Worm (Caenorhabditis elegans): ENCODE results near the gene ZK1248.4.

ce11 chrII:5841866-5842265 lies 23.5 kb downstream of the ZK1248.4 start, which contains the start of gene nep-25:
- no peak for TF ChIP-seq hlh-6 (tag; optimal IDR thresholded peaks at IDR 0.05)
- no peak for TF ChIP-seq ceh-22 (tag; optimal IDR thresholded peaks at IDR 0.05)
- no peak for TF ChIP-seq ceh-2 (tag; optimal IDR thresholded peaks at IDR 0.05)
- no peak for TF ChIP-seq tbx-2 (tag; optimal IDR thresholded peaks at IDR 0.05)
- no peak for TF ChIP-seq unc-55 (GFP tag; optimal IDR thresholded peaks at IDR 0.05)
- TF ChIP-seq pag-3 (tag; optimal IDR thresholded peaks at IDR 0.05; ENCODE audit: borderline replicate concordance) = no peak
- TF ChIP-seq ttx-3 (tag; optimal IDR thresholded peaks at IDR 0.05) = no peak

Data from whole organism, late embryonic.